Worm (Caenorhabditis elegans) whole organism, L2 larva: ENCODE results near the gene oac-21.

Experiments
- aly-2 ChIP-seq: fragments of 150-350 bp; optimal IDR thresholded peaks from 2 replicates; lab custom pipeline; 2014; ENCODE audit warnings: missing biosample characterization, missing genetic modification characterization
- ceh-16 ChIP-seq: fragments of 150-350 bp; optimal IDR thresholded peaks from 2 replicates; lab custom pipeline; 2014; ENCODE audit warnings: missing biosample characterization, missing genetic modification characterization
- ceh-82 ChIP-seq: fragments of 150-350 bp; optimal IDR thresholded peaks from 2 replicates; lab custom pipeline; 2014; ENCODE audit warnings: missing biosample characterization, missing genetic modification characterization
- elt-1 ChIP-seq: fragments of 150-350 bp; optimal IDR thresholded peaks from 2 replicates; lab custom pipeline; 2014; ENCODE audit warnings: missing biosample characterization, missing genetic modification characterization
- elt-3 ChIP-seq: sonication (generic microtip); optimal IDR thresholded peaks from 2 replicates; lab custom pipeline; 2017; ENCODE audit warnings: missing biosample characterization, missing genetic modification characterization
- fos-1 ChIP-seq: fragments of 150-350 bp; optimal IDR thresholded peaks from 2 replicates; lab custom pipeline; 2014; ENCODE audit warnings: missing biosample characterization, missing genetic modification characterization
- nhr-12 ChIP-seq: fragments of 150-350 bp; optimal IDR thresholded peaks from 2 replicates; lab custom pipeline; 2014; ENCODE audit warnings: missing biosample characterization, missing genetic modification characterization
- nhr-129 ChIP-seq: fragments of 150-350 bp; optimal IDR thresholded peaks from 2 replicates; lab custom pipeline; 2014; ENCODE audit warnings: missing biosample characterization, missing genetic modification characterization

DNA sequence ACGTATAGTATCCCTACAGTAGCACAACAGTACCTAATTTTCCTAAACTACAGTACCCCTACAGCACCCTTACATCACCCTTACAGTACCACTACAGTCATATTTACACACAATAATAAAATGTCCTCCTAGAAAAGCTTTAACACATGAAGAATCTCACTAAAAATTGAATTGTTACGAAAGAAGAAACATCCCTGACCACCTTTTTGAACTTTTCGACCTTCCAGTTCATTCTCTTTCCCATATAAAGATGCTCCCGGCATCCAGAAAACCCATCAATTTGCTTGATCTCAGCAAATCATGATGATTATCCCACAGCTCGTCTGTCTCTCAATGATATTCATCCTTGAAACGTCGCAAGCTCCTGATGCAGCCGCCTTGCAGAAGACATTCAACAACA is 15.6 kb downstream of the oac-21 start, which contains the start of gene F56D6.21:
- no peak for TF ChIP-seq ceh-82 (tag; lab: Kevin White, UChicago)
- no peak for TF ChIP-seq nhr-12 (tag; lab: Kevin White, UChicago)
- no peak for TF ChIP-seq elt-3 (tag; lab: Kevin White, UChicago)
- no peak for TF ChIP-seq ceh-16 (tag; lab: Kevin White, UChicago)
- TF ChIP-seq elt-1 = no peak
- TF ChIP-seq fos-1 (tag; lab: Kevin White, UChicago) = no peak
- no peak for TF ChIP-seq aly-2 (tag; lab: Kevin White, UChicago)
- TF ChIP-seq nhr-129 = no peak
